Worm (Caenorhabditis elegans) whole organism, young adult: Measurements from ENCODE around the gene ZC506.1.
A peak's percentile ranks its signal among the peaks of the same experiment; 100 is the strongest.

Source experiments
- C17E4.6 ChIP-seq: fragments of 200-800 bp; sonication (Bioruptor generic); IDR thresholded peaks from 2 replicates; pipeline ENCODE4 v1.3.6; 2022; ENCODE audit warnings: missing genetic modification reagents, missing genetic modification characterization, missing compliant biosample characterization
- F10E7.11 ChIP-seq: sonication (generic microtip); optimal IDR thresholded peaks from 2 replicates; lab custom pipeline; 2017; ENCODE audit warnings: mild to moderate bottlenecking, missing genetic modification characterization, moderate library complexity, missing compliant biosample characterization
- F57A8.1 ChIP-seq: fragments of 200-800 bp; sonication (Bioruptor generic); optimal IDR thresholded peaks from 2 replicates; lab custom pipeline; 2018; ENCODE audit warnings: mild to moderate bottlenecking, missing genetic modification characterization, moderate library complexity, missing compliant biosample characterization
- akir-1 ChIP-seq: fragments of 200-800 bp; sonication (Bioruptor generic); optimal IDR thresholded peaks from 2 replicates; lab custom pipeline; 2018; ENCODE audit warnings: mild to moderate bottlenecking, missing genetic modification characterization, moderate library complexity, missing compliant biosample characterization
- ama-1 ChIP-seq, 3 experiments: fragments of 150-350 bp in 1 of 3; sonication (generic microtip) in 2 of 3; optimal IDR thresholded peaks; 2 replicates each; lab custom pipeline; 2014 to 2018; ENCODE audit warnings: missing biosample characterization in 2 of 3, missing genetic modification characterization in 2 of 3, missing genetic modification reagents in 2 of 3
- chd-7 ChIP-seq: sonication (generic microtip); optimal IDR thresholded peaks from 2 replicates; lab custom pipeline; 2016; ENCODE audit warnings: mild to moderate bottlenecking, missing genetic modification characterization, moderate library complexity, missing compliant biosample characterization
- him-1 ChIP-seq: sonication (generic microtip); optimal IDR thresholded peaks from 2 replicates; lab custom pipeline; 2016; ENCODE audit warnings: missing genotype, missing genetic modification reagents, missing genetic modification characterization, missing compliant biosample characterization
- let-526 ChIP-seq: fragments of 200-800 bp; sonication (Bioruptor generic); IDR thresholded peaks from 2 replicates; pipeline ENCODE4 v1.3.6; 2022; ENCODE audit warnings: missing genetic modification reagents, missing genetic modification characterization, missing compliant biosample characterization
- rec-8 ChIP-seq, 2 experiments: sonication (generic microtip); optimal IDR thresholded peaks; 2 replicates each; lab custom pipeline; 2016; ENCODE audit warnings: mild to moderate bottlenecking in 2 of 2, missing genetic modification characterization in 2 of 2, missing genetic modification reagents in 2 of 2, missing genotype in 2 of 2, missing biosample characterization in 1 of 2, missing compliant biosample characterization in 1 of 2, moderate library complexity in 1 of 2
- snpc-1.3 ChIP-seq: sonication (generic microtip); optimal IDR thresholded peaks from 2 replicates; lab custom pipeline; 2017; ENCODE audit warnings: missing genetic modification characterization, mild to moderate bottlenecking, missing compliant biosample characterization, antibody characterized with exemption, moderate library complexity, missing genotype, missing genetic modification reagents; ENCODE audit not compliant: insufficient read depth
- snpc-4 ChIP-seq, 5 experiments: fragments of 150-350 bp in 1 of 5; sonication (generic microtip) in 4 of 5; optimal IDR thresholded peaks; 2 replicates each; lab custom pipeline; 2014 to 2018; ENCODE audit warnings: missing genetic modification characterization in 5 of 5, missing biosample characterization in 3 of 5, antibody characterized with exemption in 2 of 5, mild to moderate bottlenecking in 2 of 5, missing compliant biosample characterization in 2 of 5, missing genotype in 2 of 5, moderate library complexity in 2 of 5, missing genetic modification reagents in 1 of 5
- unc-130 ChIP-seq: sonication (generic microtip); optimal IDR thresholded peaks from 2 replicates; lab custom pipeline; 2016; ENCODE audit warnings: missing genetic modification reagents, missing genetic modification characterization, missing compliant biosample characterization
- unc-62 ChIP-seq: fragments of 150-350 bp; optimal IDR thresholded peaks from 2 replicates; lab custom pipeline; 2014; ENCODE audit warnings: missing biosample characterization, missing genetic modification reagents, missing genetic modification characterization
- zim-3 ChIP-seq: sonication (generic microtip); optimal IDR thresholded peaks from 2 replicates; lab custom pipeline; 2017; ENCODE audit warnings: mild to moderate bottlenecking, missing genetic modification characterization, moderate library complexity, missing compliant biosample characterization

- no peak for TF ChIP-seq snpc-1.3
- peak; percentile 59; the same call in 1 of the 2 replicates for TF ChIP-seq C17E4.6
- no peak for TF ChIP-seq akir-1 (GFP tag; lab: Kevin White, UChicago)
- TF ChIP-seq let-526: 0 out of 2 replicates have a peak, but pooled peaks have one; percentile 10
- no peak for TF ChIP-seq snpc-4 (GFP tag; optimal IDR thresholded peaks at IDR 0.05; lab: Kevin White, UChicago)
- TF ChIP-seq snpc-4 (tag; optimal IDR thresholded peaks at IDR 0.05; lab: Kevin White, UChicago): peak in 3 of 4 experiments; percentile 8 to 47 (median 40)
- TF ChIP-seq him-1 (tag; lab: Kevin White, UChicago): no peak
- no peak for TF ChIP-seq unc-62 (GFP tag; lab: Kevin White, UChicago)
- no peak for TF ChIP-seq ama-1 (optimal IDR thresholded peaks at IDR 0.05; lab: Kevin White, UChicago)
- TF ChIP-seq ama-1 (GFP tag; optimal IDR thresholded peaks at IDR 0.05; lab: Kevin White, UChicago): no peak
- no peak for TF ChIP-seq unc-130 (GFP tag; lab: Kevin White, UChicago)
- no peak for TF ChIP-seq zim-3 (tag; lab: Kevin White, UChicago)
- no peak for TF ChIP-seq rec-8 (tag; optimal IDR thresholded peaks at IDR 0.05; lab: Kevin White, UChicago)
- TF ChIP-seq F57A8.1 (GFP tag; lab: Kevin White, UChicago): peak; percentile 27
- no peak for TF ChIP-seq chd-7
- TF ChIP-seq F10E7.11 (tag; lab: Kevin White, UChicago): no peak
Measured at ce11 chrX:9932226-9932773, 26.5 kb upstream of the ZC506.1 start, which contains the start of gene tsp-21.
